Fruit fly (Drosophila melanogaster) whole organism, pupa: ENCODE results near the gene CG3184.

Experiments used
- CG12605 ChIP-seq: fragments of 200-800 bp; sonication (Bioruptor generic); IDR thresholded peaks from 2 replicates; pipeline ENCODE4 v1.3.6; 2022; ENCODE audit warnings: missing biosample characterization, missing genetic modification characterization
- CG14655 ChIP-seq: fragments of 200-800 bp; sonication (Bioruptor generic); optimal IDR thresholded peaks from 3 replicates; lab custom pipeline; 2017; ENCODE audit warnings: mild to moderate bottlenecking, missing biosample characterization, missing genetic modification reagents, missing genetic modification characterization
- CG15710 ChIP-seq: fragments of 200-800 bp; sonication (Bioruptor generic); optimal IDR thresholded peaks from 2 replicates; lab custom pipeline; 2018; ENCODE audit warnings: missing biosample characterization, mild to moderate bottlenecking, missing genetic modification characterization, moderate library complexity
- CG17806 ChIP-seq: fragments of 200-800 bp; sonication (Bioruptor generic); optimal IDR thresholded peaks from 2 replicates; lab custom pipeline; 2018; ENCODE audit warnings: missing biosample characterization, mild to moderate bottlenecking, missing genetic modification characterization, moderate library complexity
- CG32121 ChIP-seq: fragments of 200-800 bp; sonication (Bioruptor generic); IDR thresholded peaks from 2 replicates; pipeline ENCODE4 v1.3.6; 2022; ENCODE audit warnings: missing biosample characterization, missing genetic modification characterization
- D1 ChIP-seq: fragments of 200-800 bp; sonication (Bioruptor generic); optimal IDR thresholded peaks from 2 replicates; lab custom pipeline; 2018; ENCODE audit warnings: missing biosample characterization, mild to moderate bottlenecking, missing genetic modification characterization, moderate library complexity
- EcR ChIP-seq: fragments of 200-800 bp; sonication (Bioruptor generic); optimal IDR thresholded peaks from 3 replicates; lab custom pipeline; 2019; ENCODE audit warnings: missing biosample characterization, missing genetic modification characterization, mild to moderate bottlenecking, moderate library complexity, missing genetic modification reagents
- Pif1B ChIP-seq: fragments of 200-800 bp; sonication (Bioruptor generic); optimal IDR thresholded peaks from 3 replicates; lab custom pipeline; 2016; ENCODE audit warnings: missing biosample characterization, missing genetic modification characterization
- Snoo ChIP-seq: fragments of 200-800 bp; sonication (Bioruptor generic); optimal IDR thresholded peaks from 3 replicates; lab custom pipeline; 2017; ENCODE audit warnings: missing biosample characterization, mild to moderate bottlenecking, missing genetic modification characterization, inconsistent platforms
- gl ChIP-seq: fragments of 200-800 bp; sonication (Bioruptor generic); optimal IDR thresholded peaks from 2 replicates; lab custom pipeline; 2018; ENCODE audit warnings: missing biosample characterization, mild to moderate bottlenecking, missing genetic modification characterization

dm6 chrX:6700263-6700989, 11.9 kb upstream of the CG3184 start:
- TF ChIP-seq D1 (tag; lab: Kevin White, UChicago) (no peak), Snoo (no peak), EcR (GFP tag; lab: Kevin White, UChicago) (peak; percentile 25), CG15710 (no peak), CG12605 (GFP tag; lab: Robert Waterston, UW) (no peak), CG14655 (GFP tag; lab: Kevin White, UChicago) (no peak), Pif1B (GFP tag; lab: Kevin White, UChicago) (no peak), CG17806 (no peak), CG32121 (GFP tag; lab: Robert Waterston, UW) (no peak; the same call in 1 of the 2 replicates), gl (tag; lab: Kevin White, UChicago) (no peak)
